Worm (Caenorhabditis elegans) whole organism, late embryonic: Measurements from ENCODE around the gene Y57G11C.30.
"Not testable (repeated sequence)": the region's sequence is repeated elsewhere in the genome, so short reads cannot be mapped to it uniquely, and the experiment has no call there.

Experiments used
- C08G9.2 ChIP-seq: sonication (generic microtip); optimal IDR thresholded peaks from 2 replicates; lab custom pipeline; 2016; ENCODE audit warnings: mild to moderate bottlenecking, missing genetic modification characterization, moderate library complexity, missing compliant biosample characterization
- K02D7.2 ChIP-seq: sonication (generic microtip); optimal IDR thresholded peaks from 2 replicates; lab custom pipeline; 2017; ENCODE audit warnings: mild to moderate bottlenecking, missing genetic modification characterization, missing compliant biosample characterization
- K09A11.1 ChIP-seq: sonication (generic microtip); optimal IDR thresholded peaks from 2 replicates; lab custom pipeline; 2017; ENCODE audit warnings: antibody characterized with exemption, mild to moderate bottlenecking, missing genetic modification characterization, missing compliant biosample characterization; ENCODE audit not compliant: insufficient read depth
- ahr-1 ChIP-seq: sonication (generic microtip); optimal IDR thresholded peaks from 2 replicates; lab custom pipeline; 2016; ENCODE audit warnings: missing genetic modification characterization, missing compliant biosample characterization
- ama-1 ChIP-seq: fragments of 150-350 bp; optimal IDR thresholded peaks from 2 replicates; lab custom pipeline; 2014
- ceh-14 ChIP-seq: sonication (generic microtip); optimal IDR thresholded peaks from 2 replicates; lab custom pipeline; 2016; ENCODE audit warnings: missing genotype, missing genetic modification characterization, missing compliant biosample characterization
- ceh-18 ChIP-seq: sonication (generic microtip); optimal IDR thresholded peaks from 2 replicates; lab custom pipeline; 2016; ENCODE audit warnings: missing genetic modification characterization, missing compliant biosample characterization
- ceh-19 ChIP-seq: fragments of 200-800 bp; sonication (Bioruptor generic); optimal IDR thresholded peaks from 2 replicates; lab custom pipeline; 2018; ENCODE audit warnings: mild to moderate bottlenecking, missing genetic modification characterization, missing compliant biosample characterization
- ceh-24 ChIP-seq: sonication (generic microtip); optimal IDR thresholded peaks from 2 replicates; lab custom pipeline; 2016; ENCODE audit warnings: mild to moderate bottlenecking, missing genetic modification characterization, missing compliant biosample characterization
- ceh-34 ChIP-seq: sonication (generic microtip); optimal IDR thresholded peaks from 2 replicates; lab custom pipeline; 2016; ENCODE audit warnings: mild to moderate bottlenecking, missing genetic modification characterization, missing compliant biosample characterization
- ceh-48 ChIP-seq: sonication (generic microtip); optimal IDR thresholded peaks from 2 replicates; lab custom pipeline; 2016; ENCODE audit warnings: missing genetic modification characterization, inconsistent platforms, missing compliant biosample characterization
- ceh-6 ChIP-seq: fragments of 200-800 bp; sonication (Bioruptor generic); optimal IDR thresholded peaks from 2 replicates; lab custom pipeline; 2018; ENCODE audit warnings: mild to moderate bottlenecking, missing genetic modification characterization, missing compliant biosample characterization
- ceh-9 ChIP-seq: sonication (generic microtip); optimal IDR thresholded peaks from 2 replicates; lab custom pipeline; 2016; ENCODE audit warnings: mild to moderate bottlenecking, missing genetic modification characterization, inconsistent platforms, missing compliant biosample characterization
- che-1 ChIP-seq: sonication (generic microtip); optimal IDR thresholded peaks from 2 replicates; lab custom pipeline; 2016; ENCODE audit warnings: mild to moderate bottlenecking, missing genetic modification characterization, missing compliant biosample characterization
- dmd-4 ChIP-seq: sonication (generic microtip); optimal IDR thresholded peaks from 2 replicates; lab custom pipeline; 2016; ENCODE audit warnings: borderline replicate concordance, missing genetic modification characterization, missing compliant biosample characterization
- elt-2 ChIP-seq: sonication (generic microtip); optimal IDR thresholded peaks from 2 replicates; lab custom pipeline; 2016; ENCODE audit warnings: missing genetic modification reagents, missing genetic modification characterization, missing compliant biosample characterization
- elt-4 ChIP-seq: sonication (generic microtip); optimal IDR thresholded peaks from 2 replicates; lab custom pipeline; 2016; ENCODE audit warnings: missing genetic modification characterization, missing compliant biosample characterization
- fax-1 ChIP-seq: sonication (generic microtip); optimal IDR thresholded peaks from 2 replicates; lab custom pipeline; 2016; ENCODE audit warnings: missing genotype, missing genetic modification characterization, missing compliant biosample characterization
- fkh-6 ChIP-seq: sonication (generic microtip); optimal IDR thresholded peaks from 2 replicates; lab custom pipeline; 2016; ENCODE audit warnings: missing genetic modification characterization, missing compliant biosample characterization
- hlh-13 ChIP-seq: fragments of 200-800 bp; sonication (Bioruptor generic); optimal IDR thresholded peaks from 2 replicates; lab custom pipeline; 2018; ENCODE audit warnings: mild to moderate bottlenecking, missing genetic modification characterization, missing compliant biosample characterization
- madf-2 ChIP-seq: sonication (generic microtip); optimal IDR thresholded peaks from 2 replicates; lab custom pipeline; 2017; ENCODE audit warnings: missing genetic modification characterization, missing compliant biosample characterization
- mec-3 ChIP-seq: sonication (generic microtip); optimal IDR thresholded peaks from 2 replicates; lab custom pipeline; 2016; ENCODE audit warnings: borderline replicate concordance, missing genetic modification characterization, missing compliant biosample characterization
- nfya-1 ChIP-seq: sonication (generic microtip); optimal IDR thresholded peaks from 2 replicates; lab custom pipeline; 2017; ENCODE audit warnings: missing genetic modification characterization, mild to moderate bottlenecking, missing compliant biosample characterization, antibody characterized with exemption, moderate library complexity
- nhr-11 ChIP-seq: fragments of 150-350 bp; optimal IDR thresholded peaks from 2 replicates; lab custom pipeline; 2014; ENCODE audit warnings: missing biosample characterization, missing genetic modification characterization
- npax-4 ChIP-seq: sonication (generic microtip); optimal IDR thresholded peaks from 2 replicates; lab custom pipeline; 2016; ENCODE audit warnings: missing genetic modification characterization, missing compliant biosample characterization
- pax-1 ChIP-seq: fragments of 150-350 bp; optimal IDR thresholded peaks from 2 replicates; lab custom pipeline; 2014; ENCODE audit warnings: missing biosample characterization, missing genetic modification characterization
- pros-1 ChIP-seq: fragments of 150-350 bp; optimal IDR thresholded peaks from 2 replicates; lab custom pipeline; 2014; ENCODE audit warnings: missing biosample characterization, missing genetic modification reagents, missing genetic modification characterization
- ref-2 ChIP-seq: sonication (generic microtip); optimal IDR thresholded peaks from 2 replicates; lab custom pipeline; 2016; ENCODE audit warnings: missing genetic modification characterization, missing compliant biosample characterization
- rnt-1 ChIP-seq: sonication (generic microtip); optimal IDR thresholded peaks from 2 replicates; lab custom pipeline; 2016; ENCODE audit warnings: missing genetic modification characterization, missing compliant biosample characterization
- sdc-2 ChIP-seq: sonication (generic microtip); optimal IDR thresholded peaks from 2 replicates; lab custom pipeline; 2016; ENCODE audit warnings: missing genotype, missing genetic modification characterization, missing compliant biosample characterization
- sox-2 ChIP-seq: fragments of 200-800 bp; sonication (Bioruptor generic); IDR thresholded peaks from 2 replicates; pipeline ENCODE4 v1.3.6; 2022; ENCODE audit warnings: missing genetic modification reagents, missing genetic modification characterization, missing compliant biosample characterization
- tbx-2 ChIP-seq: sonication (generic microtip); optimal IDR thresholded peaks from 2 replicates; lab custom pipeline; 2016; ENCODE audit warnings: missing genetic modification characterization, missing compliant biosample characterization
- ttx-3 ChIP-seq: sonication (generic microtip); optimal IDR thresholded peaks from 2 replicates; lab custom pipeline; 2016; ENCODE audit warnings: missing genetic modification reagents, missing genetic modification characterization, missing compliant biosample characterization
- unc-42 ChIP-seq: sonication (generic microtip); optimal IDR thresholded peaks from 2 replicates; lab custom pipeline; 2016; ENCODE audit warnings: missing genotype, missing genetic modification characterization, missing compliant biosample characterization
- zip-5 ChIP-seq: sonication (generic microtip); optimal IDR thresholded peaks from 2 replicates; lab custom pipeline; 2016; ENCODE audit warnings: missing genetic modification characterization, missing compliant biosample characterization
- ztf-16 ChIP-seq: sonication (generic microtip); optimal IDR thresholded peaks from 2 replicates; lab custom pipeline; 2017; ENCODE audit warnings: missing genetic modification characterization, missing compliant biosample characterization

The Y57G11C.30 gene

ce11 chrIV:14938596-14938995, at the start of gene Y57G11C.30:
Gene Y57G11C.30 (plus strand): TSS chrIV:14938896.
- TF ChIP-seq rnt-1; ceh-19; C08G9.2 (tag; lab: Kevin White, UChicago): not testable (repeated sequence)

ce11 chrIV:14890914-14891313, 47.8 kb upstream of the Y57G11C.30 start:
- TF ChIP-seq elt-4 (tag; lab: Kevin White, UChicago) (no peak), mec-3 (tag; lab: Kevin White, UChicago) (no peak), fax-1 (tag; lab: Kevin White, UChicago) (no peak), ceh-34 (tag; lab: Kevin White, UChicago) (no peak), ceh-18 (no peak), sdc-2 (tag; lab: Kevin White, UChicago) (no peak), ceh-24 (tag; lab: Kevin White, UChicago) (no peak), ama-1 (no peak), dmd-4 (no peak)

ce11 chrIV:14891996-14892395, 46.7 kb upstream of the Y57G11C.30 start:
- no peak for TF ChIP-seq hlh-13 (GFP tag; lab: Kevin White, UChicago)
- no peak for TF ChIP-seq sdc-2 (tag; lab: Kevin White, UChicago)
- no peak for TF ChIP-seq tbx-2 (tag; lab: Kevin White, UChicago)
- TF ChIP-seq pax-1 = no peak
- TF ChIP-seq ref-2 (tag; lab: Kevin White, UChicago) = no peak
- TF ChIP-seq che-1 = no peak
- no peak for TF ChIP-seq elt-4 (tag; lab: Kevin White, UChicago)
- TF ChIP-seq K02D7.2 (tag; lab: Kevin White, UChicago) = no peak
- no peak for TF ChIP-seq ceh-6
- TF ChIP-seq ceh-9 = no peak
- TF ChIP-seq fax-1 (tag; lab: Kevin White, UChicago) = no peak
- no peak for TF ChIP-seq C08G9.2 (tag; lab: Kevin White, UChicago)
- TF ChIP-seq nhr-11 (tag; lab: Kevin White, UChicago) = no peak
- TF ChIP-seq rnt-1 = no peak
- TF ChIP-seq ahr-1 (tag; lab: Kevin White, UChicago) = no peak
- TF ChIP-seq K09A11.1 (tag; lab: Kevin White, UChicago) = no peak
- no peak for TF ChIP-seq madf-2 (tag; lab: Kevin White, UChicago)
- no peak for TF ChIP-seq ceh-48 (tag; lab: Kevin White, UChicago)

- no peak for TF ChIP-seq fkh-6 (tag; lab: Kevin White, UChicago)
- no peak for TF ChIP-seq pax-1
Measured at ce11 chrIV:14894339-14894738, 44.4 kb upstream of the Y57G11C.30 start.

ce11 chrIV:14903188-14903587, 35.5 kb upstream of the Y57G11C.30 start:
- TF ChIP-seq ceh-14 (tag; lab: Kevin White, UChicago) (no peak), ceh-19 (no peak), ttx-3 (tag; lab: Kevin White, UChicago) (no peak), sox-2 (GFP tag; lab: Robert Waterston, UW) (no peak), unc-42 (no peak), ref-2 (tag; lab: Kevin White, UChicago) (no peak), ceh-9 (no peak), ahr-1 (tag; lab: Kevin White, UChicago) (no peak), npax-4 (tag; lab: Kevin White, UChicago) (no peak), ztf-16 (no peak), pros-1 (no peak), zip-5 (tag; lab: Kevin White, UChicago) (no peak), pax-1 (no peak), nfya-1 (no peak), mec-3 (tag; lab: Kevin White, UChicago) (no peak), fax-1 (tag; lab: Kevin White, UChicago) (no peak), ceh-48 (tag; lab: Kevin White, UChicago) (no peak), K09A11.1 (tag; lab: Kevin White, UChicago) (no peak), elt-2 (tag; lab: Kevin White, UChicago) (no peak)
